Worm (Caenorhabditis elegans) whole organism, L4 larva: Measurements from ENCODE around the gene ifa-1.

Source experiments
- ama-1 ChIP-seq: fragments of 150-350 bp; optimal IDR thresholded peaks from 2 replicates; lab custom pipeline; 2014; ENCODE audit warnings: inconsistent platforms, mixed read lengths
- cey-2 ChIP-seq: sonication (generic microtip); optimal IDR thresholded peaks from 3 replicates; lab custom pipeline; 2017; ENCODE audit warnings: missing genetic modification characterization, mild to moderate bottlenecking, missing compliant biosample characterization, antibody characterized with exemption, borderline replicate concordance; ENCODE audit not compliant: insufficient read depth
- daf-8 ChIP-seq: fragments of 200-800 bp; sonication (Bioruptor generic); IDR thresholded peaks from 2 replicates; pipeline ENCODE4 v1.3.6; 2022; ENCODE audit warnings: missing genetic modification characterization, missing compliant biosample characterization
- dmd-6 ChIP-seq: fragments of 200-800 bp; sonication (Bioruptor generic); IDR thresholded peaks from 2 replicates; pipeline ENCODE4 v1.3.6; 2022; ENCODE audit warnings: missing genetic modification reagents, missing genetic modification characterization, missing compliant biosample characterization
- lin-29 ChIP-seq: fragments of 200-800 bp; sonication (Bioruptor generic); IDR thresholded peaks from 2 replicates; pipeline ENCODE4 v1.3.6; 2022; ENCODE audit warnings: missing genetic modification reagents, missing genetic modification characterization, missing compliant biosample characterization
- lin-38 ChIP-seq: fragments of 200-800 bp; sonication (Bioruptor generic); IDR thresholded peaks from 2 replicates; pipeline ENCODE4 v1.3.6; 2022; ENCODE audit warnings: missing genetic modification reagents, missing genetic modification characterization, missing compliant biosample characterization
- lir-3 ChIP-seq: sonication (generic microtip); optimal IDR thresholded peaks from 2 replicates; lab custom pipeline; 2016; ENCODE audit warnings: mild to moderate bottlenecking, missing genetic modification characterization, missing compliant biosample characterization
- madf-9 ChIP-seq: fragments of 200-800 bp; sonication (Bioruptor generic); conservative IDR thresholded peaks from 2 replicates; pipeline ENCODE4 v1.3.6; 2022; ENCODE audit warnings: missing genetic modification reagents, missing genetic modification characterization, missing compliant biosample characterization
- pha-4 ChIP-seq, 2 experiments: fragments of 150-350 bp in 1 of 2; fragments of 200-800 bp in 1 of 2; sonication (Bioruptor generic) in 1 of 2; IDR thresholded peaks in 1 of 2; optimal IDR thresholded peaks in 1 of 2; 2 replicates each; pipeline versions ENCODE4 v1.3.6 to Lab custom; 2014 to 2022; ENCODE audit warnings: missing genetic modification characterization in 2 of 2, missing genetic modification reagents in 2 of 2, missing biosample characterization in 1 of 2, missing compliant biosample characterization in 1 of 2
- php-3 ChIP-seq: fragments of 200-800 bp; sonication (Bioruptor generic); IDR thresholded peaks from 2 replicates; pipeline ENCODE4 v1.3.6; 2022; ENCODE audit warnings: missing genetic modification reagents, missing genetic modification characterization, missing compliant biosample characterization
- snpc-4 ChIP-seq: fragments of 150-350 bp; optimal IDR thresholded peaks from 2 replicates; lab custom pipeline; 2014; ENCODE audit warnings: missing biosample characterization, missing genetic modification characterization
- zag-1 ChIP-seq: fragments of 150-350 bp; optimal IDR thresholded peaks from 2 replicates; lab custom pipeline; 2014; ENCODE audit warnings: missing biosample characterization, missing genetic modification characterization
- ztf-11 ChIP-seq: fragments of 150-350 bp; optimal IDR thresholded peaks from 2 replicates; lab custom pipeline; 2014; ENCODE audit warnings: missing biosample characterization, missing genetic modification characterization

DNA sequence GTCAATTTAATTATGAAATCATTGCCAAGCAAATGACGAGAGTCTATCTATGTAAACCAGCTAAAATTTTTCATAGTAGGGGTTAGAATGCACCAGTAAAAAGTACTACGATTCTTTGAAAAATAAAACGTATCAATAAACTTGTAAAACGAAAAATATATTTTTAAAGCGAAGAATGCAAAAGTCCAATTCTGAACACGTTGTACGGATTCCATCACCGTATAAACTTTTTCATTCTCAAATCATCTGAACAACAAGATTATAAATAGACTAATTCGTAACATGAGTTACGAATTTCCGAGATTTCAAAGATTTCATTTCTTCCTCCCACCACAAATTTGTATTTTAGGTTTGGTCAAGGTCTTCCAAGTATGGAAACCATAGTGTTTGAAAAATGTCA is 45.8 kb downstream of the ifa-1 start, which contains the start of gene nlp-57:
- no peak for TF ChIP-seq php-3
- TF ChIP-seq pha-4 (GFP tag; IDR thresholded peaks at IDR 0.05; lab: Robert Waterston, UW) = no peak
- TF ChIP-seq pha-4 (tag; optimal IDR thresholded peaks at IDR 0.05; lab: Kevin White, UChicago) = no peak
- no peak for TF ChIP-seq daf-8 (GFP tag; lab: Robert Waterston, UW)
- TF ChIP-seq madf-9 (GFP tag; lab: Robert Waterston, UW) = no peak
- no peak for TF ChIP-seq ztf-11
- no peak for TF ChIP-seq lir-3 (tag; lab: Kevin White, UChicago)
- TF ChIP-seq zag-1 (tag; lab: Kevin White, UChicago) = no peak
- no peak for TF ChIP-seq lin-29 (GFP tag; lab: Robert Waterston, UW)
- TF ChIP-seq ama-1 (lab: Kevin White, UChicago) = no peak
- no peak for TF ChIP-seq snpc-4 (tag; lab: Kevin White, UChicago)
- TF ChIP-seq dmd-6 (GFP tag; lab: Robert Waterston, UW) = no peak
- no peak for TF ChIP-seq cey-2 (tag; lab: Kevin White, UChicago)
- no peak for TF ChIP-seq lin-38 (GFP tag; lab: Robert Waterston, UW)
